Comparison of ENCODE assay signal across 3 fruit fly cellular contexts in genomic region chr3L:1756143-1756542, dm6.
TF ChIP-seq lines count a peak whose summit lies in the region.

Gene CG8001 (plus strand): TSS chr3L:1756159.

- no peak for TF ChIP-seq CTCF in whole organism, embryonic (GFP tag; optimal IDR thresholded peaks at IDR 0.05; lab: Kevin White, UChicago)

TF ChIP-seq in whole organism, embryonic, 481 proteins besides CTCF, POLR2A, EP300 and RAD21 (continues in another document):
- TF ChIP-seq MBD-R2 (GFP tag; IDR thresholded peaks at IDR 0.05; lab: Robert Waterston, UW) (peak; percentile 91), Gsc (GFP tag; IDR thresholded peaks at IDR 0.05; lab: Robert Waterston, UW) (no peak), Atf3 (GFP tag; optimal IDR thresholded peaks at IDR 0.05; lab: Kevin White, UChicago) (no peak), B-H2 (GFP tag; optimal IDR thresholded peaks at IDR 0.05; lab: Kevin White, UChicago) (no peak), Aef1 (GFP tag; IDR thresholded peaks at IDR 0.05; lab: Robert Waterston, UW) (no peak), chinmo (GFP tag; IDR thresholded peaks at IDR 0.05; lab: Robert Waterston, UW; ENCODE audit: partially characterized antibody) (no peak), br (optimal IDR thresholded peaks at IDR 0.05; lab: Kevin White, UChicago) (no peak), dan (GFP tag; IDR thresholded peaks at IDR 0.05; lab: Robert Waterston, UW) (no peak), Ada2b (GFP tag; IDR thresholded peaks at IDR 0.05; lab: Robert Waterston, UW) (no peak), PHDP (tag; optimal IDR thresholded peaks at IDR 0.05; lab: Kevin White, UChicago) (no peak), CG31388 (GFP tag; optimal IDR thresholded peaks at IDR 0.05; lab: Kevin White, UChicago) (no peak), fd64A (GFP tag; optimal IDR thresholded peaks at IDR 0.05; lab: Kevin White, UChicago) (no peak), eve (GFP tag; optimal IDR thresholded peaks at IDR 0.05; lab: Kevin White, UChicago) (no peak), corto (GFP tag; optimal IDR thresholded peaks at IDR 0.05; lab: Kevin White, UChicago) (no peak), CG10274 (GFP tag; optimal IDR thresholded peaks at IDR 0.05; lab: Kevin White, UChicago) (no peak), CG30020 (tag; optimal IDR thresholded peaks at IDR 0.05; lab: Kevin White, UChicago) (no peak), fd96Cb (tag; optimal IDR thresholded peaks at IDR 0.05; lab: Kevin White, UChicago) (no peak), CG7963 (GFP tag; IDR thresholded peaks at IDR 0.05; lab: Robert Waterston, UW; ENCODE audit: partially characterized antibody) (peak; percentile 40; the same call in 1 of the 3 replicates), pzg (GFP tag; optimal IDR thresholded peaks at IDR 0.05; lab: Kevin White, UChicago) (peak; percentile 45), HLH3B (GFP tag; IDR thresholded peaks at IDR 0.05; lab: Robert Waterston, UW) (no peak), peb (GFP tag; IDR thresholded peaks at IDR 0.05; lab: Robert Waterston, UW) (no peak), dimm (GFP tag; IDR thresholded peaks at IDR 0.05; lab: Robert Waterston, UW) (no peak), Max (GFP tag; optimal IDR thresholded peaks at IDR 0.05; lab: Kevin White, UChicago) (no peak), ash1 (GFP tag; optimal IDR thresholded peaks at IDR 0.05; lab: Kevin White, UChicago) (no peak), Spps (tag; optimal IDR thresholded peaks at IDR 0.05; lab: Kevin White, UChicago) (no peak), kah (GFP tag; optimal IDR thresholded peaks at IDR 0.05; lab: Kevin White, UChicago) (no peak), stwl (tag; optimal IDR thresholded peaks at IDR 0.05; lab: Kevin White, UChicago) (no peak), gfzf (GFP tag; optimal IDR thresholded peaks at IDR 0.05; lab: Kevin White, UChicago) (no peak), CG11723 (GFP tag; optimal IDR thresholded peaks at IDR 0.05; lab: Kevin White, UChicago) (no peak), gt (GFP tag; IDR thresholded peaks at IDR 0.05; lab: Robert Waterston, UW) (no peak), ERR (GFP tag; optimal IDR thresholded peaks at IDR 0.05; lab: Kevin White, UChicago) (no peak), CG7839 (tag; optimal IDR thresholded peaks at IDR 0.05; lab: Kevin White, UChicago) (no peak)

TF ChIP-seq in whole organism, prepupa, 60 proteins besides CTCF, POLR2A, EP300 and RAD21:
- TF ChIP-seq Sox14 (GFP tag; optimal IDR thresholded peaks at IDR 0.05; lab: Kevin White, UChicago) (no peak), CG11902 (GFP tag; optimal IDR thresholded peaks at IDR 0.05; lab: Kevin White, UChicago) (no peak), CG8632 (GFP tag; optimal IDR thresholded peaks at IDR 0.05; lab: Kevin White, UChicago) (no peak), CG1621 (tag; optimal IDR thresholded peaks at IDR 0.05; lab: Kevin White, UChicago) (peak; percentile 68), pdm3 (GFP tag; optimal IDR thresholded peaks at IDR 0.05; lab: Kevin White, UChicago) (no peak), CG3032 (tag; optimal IDR thresholded peaks at IDR 0.05; lab: Kevin White, UChicago) (no peak), CG6854 (GFP tag; optimal IDR thresholded peaks at IDR 0.05; lab: Kevin White, UChicago) (no peak), CG31627 (GFP tag; optimal IDR thresholded peaks at IDR 0.05; lab: Kevin White, UChicago) (no peak)

TF ChIP-seq in whole organism, wandering third instar larva, 38 proteins besides CTCF, POLR2A, EP300 and RAD21:
- TF ChIP-seq Hnf4 (GFP tag; optimal IDR thresholded peaks at IDR 0.05; lab: Kevin White, UChicago), result no peak
- no peak for TF ChIP-seq Rel (GFP tag; optimal IDR thresholded peaks at IDR 0.05; lab: Kevin White, UChicago)
- TF ChIP-seq Rel (tag; optimal IDR thresholded peaks at IDR 0.05; lab: Kevin White, UChicago), result peak; percentile 86
